Worm (Caenorhabditis elegans): ENCODE data around the gene cash-1.

cash-1 gene

DNA sequence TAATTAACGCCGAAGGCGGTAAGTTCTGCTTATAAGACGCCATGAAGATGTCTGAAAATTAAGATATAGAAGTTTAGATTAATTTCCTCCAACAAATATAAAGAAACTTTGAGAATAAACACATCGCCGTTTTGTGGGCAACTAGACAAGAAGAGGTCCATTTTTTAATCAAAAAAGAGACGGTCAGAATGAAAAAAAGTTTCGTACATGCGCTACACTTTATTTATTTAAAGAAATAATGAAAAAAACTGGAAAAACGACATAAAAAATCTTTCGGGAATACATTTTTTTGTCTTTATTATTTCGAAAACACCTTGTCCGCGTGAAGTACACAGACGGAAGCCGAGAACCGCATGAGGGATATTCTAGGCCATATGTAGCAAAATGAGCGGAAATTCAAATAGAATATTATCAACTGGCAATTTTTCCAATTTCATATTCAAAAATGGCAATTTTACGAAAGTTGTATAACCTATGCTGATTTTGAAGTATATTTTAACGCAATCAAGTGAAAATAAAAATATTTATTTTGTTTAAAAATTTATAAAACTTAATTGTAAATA lies 6.2 kb upstream of the cash-1 start, which contains the start of gene sluh-7:
Gene sluh-7 (minus strand): TSS at position 51 of the 563 bp plus-strand sequence.
- TF ChIP-seq ceh-82 (tag; optimal IDR thresholded peaks at IDR 0.05), result no peak
- TF ChIP-seq unc-62 (GFP tag; optimal IDR thresholded peaks at IDR 0.05), result no peak
- TF ChIP-seq nhr-129 (tag; optimal IDR thresholded peaks at IDR 0.05), result peak; percentile 30
- peak; percentile 82 for TF ChIP-seq crh-2 (tag; optimal IDR thresholded peaks at IDR 0.05)
- no peak for TF ChIP-seq elt-3 (tag; optimal IDR thresholded peaks at IDR 0.05)
- no peak for TF ChIP-seq alr-1 (tag; optimal IDR thresholded peaks at IDR 0.05)
- peak; percentile 18 for TF ChIP-seq egl-27 (tag; optimal IDR thresholded peaks at IDR 0.05)
- TF ChIP-seq dmd-4 (tag; optimal IDR thresholded peaks at IDR 0.05), result no peak
- no peak for TF ChIP-seq nhr-237 (tag; optimal IDR thresholded peaks at IDR 0.05)
- TF ChIP-seq nhr-23 (tag; optimal IDR thresholded peaks at IDR 0.05), result no peak
- TF ChIP-seq nhr-11 (tag; optimal IDR thresholded peaks at IDR 0.05), result no peak
- TF ChIP-seq ztf-4 (tag; optimal IDR thresholded peaks at IDR 0.05), result no peak
- TF ChIP-seq F13H6.1 (tag; optimal IDR thresholded peaks at IDR 0.05), result peak; percentile 82
- TF ChIP-seq lsy-2 (tag; optimal IDR thresholded peaks at IDR 0.05), result peak; percentile 67 to 90
- TF ChIP-seq mdl-1 (tag; optimal IDR thresholded peaks at IDR 0.05), result no peak
- no peak for TF ChIP-seq ztf-11 (tag; optimal IDR thresholded peaks at IDR 0.05)
- TF ChIP-seq unc-55 (GFP tag; optimal IDR thresholded peaks at IDR 0.05), result peak; percentile 89
- TF ChIP-seq nhr-12 (tag; optimal IDR thresholded peaks at IDR 0.05), result no peak
- peak; percentile 64 for TF ChIP-seq sem-4 (tag; optimal IDR thresholded peaks at IDR 0.05)
- TF ChIP-seq nhr-10 (tag; optimal IDR thresholded peaks at IDR 0.05), result no peak
- peak; percentile 68 for TF ChIP-seq nhr-21 (tag; optimal IDR thresholded peaks at IDR 0.05)
- peak; percentile 16 for TF ChIP-seq ceh-16 (tag; optimal IDR thresholded peaks at IDR 0.05)
- peak; percentile 16 for TF ChIP-seq fos-1 (tag; optimal IDR thresholded peaks at IDR 0.05)
- TF ChIP-seq snpc-4 (tag; optimal IDR thresholded peaks at IDR 0.05), result peak; percentile 69
- peak; percentile 87 for TF ChIP-seq C34F6.9 (tag; optimal IDR thresholded peaks at IDR 0.05)
- TF ChIP-seq gmeb-1 (tag; optimal IDR thresholded peaks at IDR 0.05), result peak; percentile 94
- no peak for TF ChIP-seq aly-2 (tag; optimal IDR thresholded peaks at IDR 0.05)
- TF ChIP-seq nhr-25 (tag; optimal IDR thresholded peaks at IDR 0.05), result peak; percentile 84
- TF ChIP-seq nhr-77 (tag; optimal IDR thresholded peaks at IDR 0.05), result no peak
- no peak for TF ChIP-seq zag-1 (tag; optimal IDR thresholded peaks at IDR 0.05)
- no peak for TF ChIP-seq ztf-1 (GFP tag; conservative IDR thresholded peaks at IDR 0.05)
- TF ChIP-seq Y55F3AM.14 (GFP tag; optimal IDR thresholded peaks at IDR 0.05), result no peak
- TF ChIP-seq R02D3.7 (tag; optimal IDR thresholded peaks at IDR 0.05), result no peak
- TF ChIP-seq ZK546.5 (tag; optimal IDR thresholded peaks at IDR 0.05), result no peak
- TF ChIP-seq lin-39 (tag; optimal IDR thresholded peaks at IDR 0.05), result no peak
- TF ChIP-seq peb-1 (tag; optimal IDR thresholded peaks at IDR 0.05), result no peak
- TF ChIP-seq sma-9 (GFP tag; optimal IDR thresholded peaks at IDR 0.05), result peak; percentile 92
- no peak for TF ChIP-seq sma-9 (tag; optimal IDR thresholded peaks at IDR 0.05)
- TF ChIP-seq ama-1 (optimal IDR thresholded peaks at IDR 0.05), result no peak
- no peak for TF ChIP-seq mbf-1 (tag; optimal IDR thresholded peaks at IDR 0.05)
- TF ChIP-seq nhr-6 (tag; optimal IDR thresholded peaks at IDR 0.05), result peak; percentile 65
- TF ChIP-seq lin-11 (tag; optimal IDR thresholded peaks at IDR 0.05), result peak; percentile 18
- no peak for TF ChIP-seq elt-1 (tag; optimal IDR thresholded peaks at IDR 0.05)
- peak; percentile 80 for TF ChIP-seq lin-13 (GFP tag; optimal IDR thresholded peaks at IDR 0.05)
- peak; percentile 5 for TF ChIP-seq mab-5 (tag; optimal IDR thresholded peaks at IDR 0.05)
- TF ChIP-seq skn-1 (tag; optimal IDR thresholded peaks at IDR 0.05), result no peak
- TF ChIP-seq unc-39 (tag; optimal IDR thresholded peaks at IDR 0.05), result no peak
- no peak for TF ChIP-seq blmp-1 (tag; optimal IDR thresholded peaks at IDR 0.05; ENCODE audit: insufficient read depth)
- peak; percentile 84 for TF ChIP-seq sma-3 (GFP tag; optimal IDR thresholded peaks at IDR 0.05)

All from whole organism, L2 larva.